Fruit fly (Drosophila melanogaster): ENCODE results near the gene CG3847.

Gene CG3847

dm6 chrX:6346926-6347367 lies at the start of gene CG3847 (continued):
- TF ChIP-seq Blimp-1 (GFP tag; optimal IDR thresholded peaks at IDR 0.05) (no peak), pita (GFP tag; optimal IDR thresholded peaks at IDR 0.05) (no peak), CG34376 (GFP tag; optimal IDR thresholded peaks at IDR 0.05) (peak; percentile 53), CG13894 (tag; optimal IDR thresholded peaks at IDR 0.05) (peak; percentile 55), CG18011 (GFP tag; optimal IDR thresholded peaks at IDR 0.05) (peak; percentile 56), CG17912 (GFP tag; optimal IDR thresholded peaks at IDR 0.05) (peak; percentile 26), E2f1 (GFP tag; IDR thresholded peaks at IDR 0.05) (peak; percentile 54; the same call in 1 of the 2 replicates), Hand (GFP tag; optimal IDR thresholded peaks at IDR 0.05) (no peak), CG13296 (GFP tag; optimal IDR thresholded peaks at IDR 0.05) (no peak), Nf-YB (GFP tag; optimal IDR thresholded peaks at IDR 0.05) (no peak), aop (GFP tag; IDR thresholded peaks at IDR 0.05) (no peak), CG17385 (GFP tag; optimal IDR thresholded peaks at IDR 0.05) (no peak), peb (GFP tag; IDR thresholded peaks at IDR 0.05) (0 out of 2 replicates have a peak, but pooled peaks have one; percentile 6), Opbp (GFP tag; IDR thresholded peaks at IDR 0.05; ENCODE audit: partially characterized antibody) (peak; percentile 70), sim (GFP tag; IDR thresholded peaks at IDR 0.05) (no peak), CG9797 (GFP tag; optimal IDR thresholded peaks at IDR 0.05) (peak; percentile 87), luna (GFP tag; optimal IDR thresholded peaks at IDR 0.05) (no peak), CG9215 (GFP tag; IDR thresholded peaks at IDR 0.05) (no peak), CG6791 (GFP tag; IDR thresholded peaks at IDR 0.05; ENCODE audit: partially characterized antibody) (peak; percentile 71; the same call in 2 of the 3 replicates), Bgb (GFP tag; IDR thresholded peaks at IDR 0.05; ENCODE audit: partially characterized antibody) (peak; percentile 81), CG6689 (GFP tag; IDR thresholded peaks at IDR 0.05) (no peak), dysf (GFP tag; IDR thresholded peaks at IDR 0.05) (peak; percentile 41; the same call in 1 of the 3 replicates), CG6654 (GFP tag; optimal IDR thresholded peaks at IDR 0.05) (no peak), Nf-YA (GFP tag; IDR thresholded peaks at IDR 0.05) (no peak), CG4820 (GFP tag; optimal IDR thresholded peaks at IDR 0.05) (peak; percentile 18), Dek (tag; optimal IDR thresholded peaks at IDR 0.05) (peak; percentile 16), D19B (GFP tag; optimal IDR thresholded peaks at IDR 0.05) (no peak), Hsf (GFP tag; optimal IDR thresholded peaks at IDR 0.05) (peak; percentile 25), Sox100B (GFP tag; optimal IDR thresholded peaks at IDR 0.05) (no peak), CG11247 (GFP tag; IDR thresholded peaks at IDR 0.05) (0 out of 2 replicates have a peak, but pooled peaks have one; percentile 12), vvl (GFP tag; IDR thresholded peaks at IDR 0.05) (peak; percentile 59), CG7786 (GFP tag; optimal IDR thresholded peaks at IDR 0.05) (peak; percentile 35), ci (GFP tag; IDR thresholded peaks at IDR 0.05) (peak; percentile 74; the same call in 2 of the 3 replicates), CG10209 (GFP tag; optimal IDR thresholded peaks at IDR 0.05) (peak; percentile 26), stc (GFP tag; IDR thresholded peaks at IDR 0.05) (no peak), lov (optimal IDR thresholded peaks at IDR 0.05) (no peak), lov (GFP tag; IDR thresholded peaks at IDR 0.05) (0 out of 3 replicates have a peak, but pooled peaks have one; percentile 46), Ets65A (GFP tag) (peak; percentile 88), vfl (GFP tag; optimal IDR thresholded peaks at IDR 0.05) (peak; percentile 41), CG2116 (GFP tag; optimal IDR thresholded peaks at IDR 0.05) (peak; percentile 84), Kr (GFP tag; optimal IDR thresholded peaks at IDR 0.05) (no peak), fd3F (GFP tag; optimal IDR thresholded peaks at IDR 0.05) (no peak), CG15479 (GFP tag; optimal IDR thresholded peaks at IDR 0.05) (no peak), Dad (GFP tag; optimal IDR thresholded peaks at IDR 0.05) (peak; percentile 18), salm (tag; optimal IDR thresholded peaks at IDR 0.05) (no peak), CG9437 (GFP tag; optimal IDR thresholded peaks at IDR 0.05) (peak; percentile 22), CG8359 (GFP tag; optimal IDR thresholded peaks at IDR 0.05; ENCODE audit: borderline replicate concordance) (peak; percentile 84), CG14860 (GFP tag; IDR thresholded peaks at IDR 0.05; ENCODE audit: partially characterized antibody) (peak; percentile 52; the same call in 1 of the 3 replicates), BEAF-32 (GFP tag; optimal IDR thresholded peaks at IDR 0.05) (peak; percentile 71), psq (GFP tag; optimal IDR thresholded peaks at IDR 0.05) (peak; percentile 31)
